Worm (Caenorhabditis elegans): ENCODE results near the gene col-170.
A peak's percentile ranks its signal among the peaks of the same experiment; 100 is the strongest.

DNA sequence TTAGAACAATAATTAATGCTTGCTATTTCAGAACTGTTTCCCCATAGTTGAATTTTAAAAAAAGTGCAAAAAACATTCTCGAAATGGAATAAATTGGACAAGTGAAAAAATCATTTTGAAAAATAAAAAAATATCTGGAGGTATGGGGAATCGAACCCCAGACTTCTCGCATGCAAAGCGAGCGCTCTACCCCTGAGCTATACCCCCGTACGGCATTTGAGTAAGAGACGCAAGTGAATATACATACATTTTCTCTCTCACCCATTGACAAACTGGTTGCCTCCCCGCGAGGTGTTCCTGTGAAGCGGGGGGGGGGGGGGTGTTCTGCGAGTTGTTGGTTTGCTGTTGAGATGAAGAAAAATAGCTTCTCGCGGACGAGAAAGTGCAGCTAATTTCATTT is 39.4 kb upstream of the col-170 start:
- TF ChIP-seq ceh-34 (tag; optimal IDR thresholded peaks at IDR 0.05): peak; percentile 90
- TF ChIP-seq dve-1 (tag; optimal IDR thresholded peaks at IDR 0.05): peak; percentile 84
- TF ChIP-seq F13H6.1 (tag; optimal IDR thresholded peaks at IDR 0.05): peak; percentile 84
- peak; percentile 69 for TF ChIP-seq zip-5 (tag; optimal IDR thresholded peaks at IDR 0.05)
- TF ChIP-seq hlh-30 (tag; optimal IDR thresholded peaks at IDR 0.05; ENCODE audit: insufficient read depth): peak; percentile 8
- TF ChIP-seq rnt-1 (tag; optimal IDR thresholded peaks at IDR 0.05): peak; percentile 76
